Fruit fly (Drosophila melanogaster) whole organism, embryonic: Measurements from ENCODE around the gene CG46430.

Experiments used
- Atf6 ChIP-seq: fragments of 200-800 bp; sonication (Bioruptor generic); IDR thresholded peaks from 2 replicates; pipeline ENCODE4 v1.3.6; 2022; ENCODE audit warnings: missing biosample characterization, missing genetic modification characterization
- CG12769 ChIP-seq: fragments of 200-800 bp; sonication (Bioruptor generic); optimal IDR thresholded peaks from 2 replicates; lab custom pipeline; 2019; ENCODE audit warnings: missing biosample characterization, mild to moderate bottlenecking, missing genetic modification characterization, moderate library complexity
- CG13624 ChIP-seq: fragments of 200-800 bp; sonication (Bioruptor generic); optimal IDR thresholded peaks from 2 replicates; lab custom pipeline; 2016; ENCODE audit warnings: missing biosample characterization, missing genetic modification characterization
- CG14667 ChIP-seq: fragments of 200-800 bp; sonication (Bioruptor generic); IDR thresholded peaks from 2 replicates; pipeline ENCODE4 v1.3.6; 2022; ENCODE audit warnings: missing biosample characterization, missing genetic modification characterization
- CG14860 ChIP-seq: fragments of 200-800 bp; sonication (Bioruptor generic); IDR thresholded peaks from 3 replicates; pipeline ENCODE4 v1.3.6; 2022; ENCODE audit warnings: missing biosample characterization, missing genetic modification characterization; ENCODE audit not compliant: partially characterized antibody
- CG16813 ChIP-seq: fragments of 200-800 bp; sonication (Bioruptor generic); IDR thresholded peaks from 3 replicates; pipeline ENCODE4 v1.3.6; 2022; ENCODE audit warnings: missing biosample characterization, missing genetic modification characterization; ENCODE audit not compliant: partially characterized antibody
- CG17612 ChIP-seq: fragments of 200-800 bp; sonication (Bioruptor generic); IDR thresholded peaks from 2 replicates; pipeline ENCODE4 v1.3.6; 2022; ENCODE audit warnings: missing biosample characterization, missing genetic modification characterization
- CG18619 ChIP-seq: fragments of 200-800 bp; sonication (Bioruptor generic); optimal IDR thresholded peaks from 3 replicates; lab custom pipeline; 2017; ENCODE audit warnings: missing biosample characterization, mild to moderate bottlenecking, missing genetic modification characterization
- CG2678 ChIP-seq: fragments of 200-800 bp; sonication (Bioruptor generic); optimal IDR thresholded peaks from 3 replicates; lab custom pipeline; 2019; ENCODE audit warnings: missing biosample characterization, mild to moderate bottlenecking, missing genetic modification characterization, moderate library complexity
- CG2712 ChIP-seq: fragments of 200-800 bp; optimal IDR thresholded peaks from 3 replicates; lab custom pipeline; 2019; ENCODE audit warnings: missing biosample characterization, mild to moderate bottlenecking, missing genetic modification characterization, moderate library complexity
- CG30431 ChIP-seq: fragments of 200-800 bp; sonication (Bioruptor generic); optimal IDR thresholded peaks from 2 replicates; lab custom pipeline; 2017; ENCODE audit warnings: missing biosample characterization, missing genetic modification characterization
- CG31388 ChIP-seq: fragments of 200-800 bp; sonication (Bioruptor generic); optimal IDR thresholded peaks from 2 replicates; lab custom pipeline; 2016; ENCODE audit warnings: missing biosample characterization, missing genetic modification characterization
- CG32532 ChIP-seq: fragments of 200-800 bp; sonication (Bioruptor generic); IDR thresholded peaks from 2 replicates; pipeline ENCODE4 v1.3.6; 2022; ENCODE audit warnings: missing biosample characterization, missing genetic modification characterization
- CG4328 ChIP-seq: fragments of 200-800 bp; sonication (Bioruptor generic); optimal IDR thresholded peaks from 3 replicates; lab custom pipeline; 2017; ENCODE audit warnings: missing biosample characterization, missing genetic modification reagents, missing genetic modification characterization
- CG4424 ChIP-seq: fragments of 200-800 bp; sonication (Bioruptor generic); optimal IDR thresholded peaks from 3 replicates; lab custom pipeline; 2016; ENCODE audit warnings: missing biosample characterization, missing genetic modification characterization
- CG4707 ChIP-seq: fragments of 200-800 bp; sonication (Bioruptor generic); optimal IDR thresholded peaks from 2 replicates; lab custom pipeline; 2018; ENCODE audit warnings: missing biosample characterization, mild to moderate bottlenecking, missing genetic modification characterization, moderate library complexity
- CG4730 ChIP-seq: fragments of 200-800 bp; sonication (Bioruptor generic); IDR thresholded peaks from 2 replicates; pipeline ENCODE4 v1.3.6; 2022; ENCODE audit warnings: missing biosample characterization, missing genetic modification characterization
- CG5245 ChIP-seq: fragments of 200-800 bp; sonication (Bioruptor generic); optimal IDR thresholded peaks from 3 replicates; lab custom pipeline; 2016; ENCODE audit warnings: missing biosample characterization, missing genetic modification characterization
- CG6854 ChIP-seq: fragments of 200-800 bp; sonication (Bioruptor generic); optimal IDR thresholded peaks from 3 replicates; lab custom pipeline; 2017; ENCODE audit warnings: missing biosample characterization, mild to moderate bottlenecking, missing genetic modification characterization
- CG8924 ChIP-seq: fragments of 200-800 bp; optimal IDR thresholded peaks from 3 replicates; lab custom pipeline; 2019; ENCODE audit warnings: missing biosample characterization, mild to moderate bottlenecking, missing genetic modification characterization, moderate library complexity
- Camta ChIP-seq: fragments of 200-800 bp; sonication (Bioruptor generic); optimal IDR thresholded peaks from 2 replicates; lab custom pipeline; 2016; ENCODE audit warnings: missing biosample characterization, missing genetic modification characterization
- Chrac-16 ChIP-seq: fragments of 200-800 bp; sonication (Bioruptor generic); optimal IDR thresholded peaks from 3 replicates; lab custom pipeline; 2016; ENCODE audit warnings: missing biosample characterization, missing genetic modification characterization
- Doc3 ChIP-seq: fragments of 200-800 bp; sonication (Bioruptor generic); IDR thresholded peaks from 3 replicates; pipeline ENCODE4 v1.3.6; 2022; ENCODE audit warnings: missing biosample characterization, missing genetic modification characterization; ENCODE audit not compliant: partially characterized antibody
- HmgZ ChIP-seq: fragments of 200-800 bp; sonication (Bioruptor generic); optimal IDR thresholded peaks from 2 replicates; lab custom pipeline; 2018; ENCODE audit warnings: missing biosample characterization, mild to moderate bottlenecking, missing genetic modification characterization
- Mrtf ChIP-seq: fragments of 200-800 bp; sonication (Bioruptor generic); IDR thresholded peaks from 3 replicates; pipeline ENCODE4 v1.3.6; 2022; ENCODE audit warnings: missing biosample characterization, missing genetic modification characterization
- NC2α ChIP-seq: fragments of 200-800 bp; sonication (Bioruptor generic); optimal IDR thresholded peaks from 2 replicates; lab custom pipeline; 2016; ENCODE audit warnings: missing biosample characterization, missing genetic modification characterization
- NK7.1 ChIP-seq: fragments of 200-800 bp; sonication (Bioruptor generic); optimal IDR thresholded peaks from 3 replicates; lab custom pipeline; 2016; ENCODE audit warnings: missing biosample characterization, missing genetic modification characterization
- Optix ChIP-seq: fragments of 200-800 bp; sonication (Bioruptor generic); IDR thresholded peaks from 3 replicates; pipeline ENCODE4 v1.3.6; 2022; ENCODE audit warnings: missing biosample characterization, missing genetic modification characterization
- Ptx1 ChIP-seq: fragments of 200-800 bp; sonication (Bioruptor generic); IDR thresholded peaks from 2 replicates; pipeline ENCODE4 v1.3.6; 2022; ENCODE audit warnings: missing biosample characterization, missing genetic modification characterization
- Rx ChIP-seq: fragments of 200-800 bp; sonication (Bioruptor generic); IDR thresholded peaks from 2 replicates; pipeline ENCODE4 v1.3.6; 2022; ENCODE audit warnings: missing biosample characterization, missing genetic modification characterization
- cg ChIP-seq: fragments of 200-800 bp; sonication (Bioruptor generic); optimal IDR thresholded peaks from 3 replicates; lab custom pipeline; 2019; ENCODE audit warnings: missing biosample characterization, mild to moderate bottlenecking, missing genetic modification characterization, moderate library complexity
- chm ChIP-seq: fragments of 200-800 bp; sonication (Bioruptor generic); IDR thresholded peaks from 2 replicates; pipeline ENCODE4 v1.3.6; 2022; ENCODE audit warnings: missing biosample characterization, missing genetic modification characterization
- crol ChIP-seq: fragments of 200-800 bp; sonication (Bioruptor generic); IDR thresholded peaks from 2 replicates; pipeline ENCODE4 v1.3.6; 2022; ENCODE audit warnings: missing biosample characterization, missing genetic modification characterization
- cwo ChIP-seq: fragments of 200-800 bp; sonication (Bioruptor generic); optimal IDR thresholded peaks from 3 replicates; lab custom pipeline; 2017; ENCODE audit warnings: missing biosample characterization, missing genetic modification characterization, mild to moderate bottlenecking, moderate library complexity, missing genetic modification reagents
- dan ChIP-seq: fragments of 200-800 bp; sonication (Bioruptor generic); IDR thresholded peaks from 2 replicates; pipeline ENCODE4 v1.3.6; 2022; ENCODE audit warnings: missing biosample characterization, missing genetic modification characterization
- dmrt11E ChIP-seq: fragments of 200-800 bp; sonication (Bioruptor generic); optimal IDR thresholded peaks from 3 replicates; lab custom pipeline; 2018; ENCODE audit warnings: missing biosample characterization, mild to moderate bottlenecking, missing genetic modification characterization, moderate library complexity
- fu2 ChIP-seq: fragments of 200-800 bp; sonication (Bioruptor generic); optimal IDR thresholded peaks from 2 replicates; lab custom pipeline; 2016; ENCODE audit warnings: missing biosample characterization, missing genetic modification characterization
- jumu ChIP-seq: fragments of 200-800 bp; sonication (Bioruptor generic); optimal IDR thresholded peaks from 3 replicates; lab custom pipeline; 2016; ENCODE audit warnings: missing biosample characterization, missing genetic modification characterization
- lab ChIP-seq: fragments of 200-800 bp; sonication (Bioruptor generic); optimal IDR thresholded peaks from 3 replicates; lab custom pipeline; 2017; ENCODE audit warnings: missing biosample characterization, missing genetic modification characterization, mild to moderate bottlenecking, moderate library complexity, missing genetic modification reagents
- lmd ChIP-seq: fragments of 200-800 bp; sonication (Bioruptor generic); IDR thresholded peaks from 2 replicates; pipeline ENCODE4 v1.3.6; 2022; ENCODE audit warnings: missing biosample characterization, missing genetic modification characterization
- nau ChIP-seq: fragments of 200-800 bp; sonication (Bioruptor generic); optimal IDR thresholded peaks from 3 replicates; lab custom pipeline; 2017; ENCODE audit warnings: missing biosample characterization, mild to moderate bottlenecking, missing genetic modification characterization, missing genetic modification reagents
- nerfin-1 ChIP-seq: fragments of 200-800 bp; sonication (Bioruptor generic); optimal IDR thresholded peaks from 3 replicates; lab custom pipeline; 2019; ENCODE audit warnings: missing biosample characterization, mild to moderate bottlenecking, missing genetic modification characterization, moderate library complexity
- odd ChIP-seq: fragments of 200-800 bp; sonication (Bioruptor generic); optimal IDR thresholded peaks from 2 replicates; lab custom pipeline; 2017; ENCODE audit warnings: missing biosample characterization, mild to moderate bottlenecking, missing genetic modification characterization
- onecut ChIP-seq: fragments of 200-800 bp; sonication (Bioruptor generic); IDR thresholded peaks from 2 replicates; pipeline ENCODE4 v1.3.6; 2022; ENCODE audit warnings: missing biosample characterization, missing genetic modification characterization
- pfk ChIP-seq: fragments of 200-800 bp; sonication (Bioruptor generic); optimal IDR thresholded peaks from 2 replicates; lab custom pipeline; 2018; ENCODE audit warnings: missing biosample characterization, mild to moderate bottlenecking, missing genetic modification characterization, moderate library complexity
- rib ChIP-seq: fragments of 200-800 bp; sonication (Bioruptor generic); IDR thresholded peaks from 2 replicates; pipeline ENCODE4 v1.3.6; 2022; ENCODE audit warnings: missing biosample characterization, missing genetic modification characterization
- salm ChIP-seq: fragments of 200-800 bp; sonication (Bioruptor generic); optimal IDR thresholded peaks from 2 replicates; lab custom pipeline; 2018; ENCODE audit warnings: missing biosample characterization, mild to moderate bottlenecking, missing genetic modification characterization
- sens-2 ChIP-seq: fragments of 200-800 bp; sonication (Bioruptor generic); IDR thresholded peaks from 2 replicates; pipeline ENCODE4 v1.3.6; 2022; ENCODE audit warnings: missing biosample characterization, missing genetic modification characterization
- ssp ChIP-seq: fragments of 200-800 bp; sonication (Bioruptor generic); IDR thresholded peaks from 2 replicates; pipeline ENCODE4 v1.3.6; 2022; ENCODE audit warnings: missing biosample characterization, missing genetic modification characterization
- stwl ChIP-seq: fragments of 200-800 bp; sonication (Bioruptor generic); optimal IDR thresholded peaks from 3 replicates; lab custom pipeline; 2018; ENCODE audit warnings: missing biosample characterization, mild to moderate bottlenecking, missing genetic modification characterization, moderate library complexity
- trem ChIP-seq: fragments of 200-800 bp; optimal IDR thresholded peaks from 3 replicates; lab custom pipeline; 2019; ENCODE audit warnings: missing biosample characterization, mild to moderate bottlenecking, missing genetic modification characterization, moderate library complexity
- unpg ChIP-seq: fragments of 200-800 bp; sonication (Bioruptor generic); optimal IDR thresholded peaks from 3 replicates; lab custom pipeline; 2018; ENCODE audit warnings: missing biosample characterization, mild to moderate bottlenecking, missing genetic modification characterization, moderate library complexity

Gene CG46430

DNA sequence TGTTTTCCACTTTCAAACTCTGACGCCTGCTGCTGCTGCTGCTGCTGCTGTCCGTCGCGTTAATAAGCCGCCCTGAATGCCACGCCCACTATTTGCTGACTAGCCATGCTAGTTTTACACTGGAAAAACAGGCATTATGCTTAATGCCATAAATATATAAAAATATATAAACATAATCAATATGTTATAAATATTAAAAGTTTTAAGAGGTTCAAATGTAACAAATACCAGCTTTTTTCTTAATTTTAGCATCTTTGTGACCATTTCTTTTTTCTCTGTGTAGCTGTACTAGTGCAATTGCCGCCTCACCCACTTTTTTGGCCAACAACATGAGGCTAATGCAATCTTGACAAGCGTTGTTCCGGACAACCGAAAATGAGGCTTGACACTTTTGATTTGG, 36.5 kb downstream of the CG46430 start (continued):
- TF ChIP-seq CG16813 (GFP tag; lab: Robert Waterston, UW) (no peak), CG5245 (GFP tag; lab: Kevin White, UChicago) (no peak), onecut (GFP tag; lab: Robert Waterston, UW) (peak; percentile 22; the same call in 1 of the 2 replicates), NC2α (GFP tag; lab: Kevin White, UChicago) (no peak), NK7.1 (GFP tag; lab: Kevin White, UChicago) (no peak), rib (no peak), fu2 (GFP tag; lab: Kevin White, UChicago) (no peak), Chrac-16 (no peak), HmgZ (tag; lab: Kevin White, UChicago) (no peak), CG18619 (GFP tag; lab: Kevin White, UChicago) (no peak), trem (tag; lab: Kevin White, UChicago) (peak; percentile 19), chm (GFP tag; lab: Robert Waterston, UW) (no peak), CG4328 (GFP tag; lab: Kevin White, UChicago) (no peak), Atf6 (GFP tag; lab: Robert Waterston, UW) (no peak), ssp (no peak), lab (GFP tag; lab: Kevin White, UChicago) (peak; percentile 48), CG14860 (no peak), Ptx1 (GFP tag; lab: Robert Waterston, UW) (peak; percentile 35; the same call in 1 of the 2 replicates), CG17612 (GFP tag; lab: Robert Waterston, UW) (no peak), CG14667 (GFP tag; lab: Robert Waterston, UW) (no peak), salm (tag; lab: Kevin White, UChicago) (no peak), Doc3 (GFP tag; lab: Robert Waterston, UW) (no peak), CG12769 (no peak), nerfin-1 (tag; lab: Kevin White, UChicago) (peak; percentile 6), CG8924 (tag; lab: Kevin White, UChicago) (peak; percentile 39), dmrt11E (peak; percentile 49), jumu (no peak), Camta (GFP tag; lab: Kevin White, UChicago) (no peak), CG13624 (GFP tag; lab: Kevin White, UChicago) (no peak), pfk (no peak), CG6854 (GFP tag; lab: Kevin White, UChicago) (peak; percentile 24), cg (GFP tag; lab: Kevin White, UChicago) (no peak), odd (GFP tag; lab: Kevin White, UChicago) (no peak), cwo (peak; percentile 37), Rx (no peak; the same call in 1 of the 2 replicates), nau (GFP tag; lab: Kevin White, UChicago) (no peak), sens-2 (GFP tag; lab: Robert Waterston, UW) (no peak), CG30431 (peak; percentile 35), CG4730 (GFP tag; lab: Robert Waterston, UW) (peak; percentile 14; the same call in 1 of the 2 replicates), CG2712 (peak; percentile 77), Mrtf (GFP tag; lab: Robert Waterston, UW) (no peak), CG31388 (GFP tag; lab: Kevin White, UChicago) (no peak), CG4424 (GFP tag; lab: Kevin White, UChicago) (peak; percentile 12), stwl (tag; lab: Kevin White, UChicago) (no peak), unpg (GFP tag; lab: Kevin White, UChicago) (peak; percentile 49), Optix (GFP tag; lab: Robert Waterston, UW) (no peak), crol (GFP tag; lab: Robert Waterston, UW) (no peak), CG32532 (GFP tag; lab: Robert Waterston, UW) (no peak), dan (GFP tag; lab: Robert Waterston, UW) (no peak), CG2678 (peak; percentile 62), CG4707 (GFP tag; lab: Kevin White, UChicago) (no peak), lmd (GFP tag; lab: Robert Waterston, UW) (peak; percentile 37; the same call in 1 of the 2 replicates)
